Worm (Caenorhabditis elegans) whole organism, L4 larva: ENCODE results near the gene Y38C1AA.1.
A peak's percentile ranks its signal among the peaks of the same experiment; 100 is the strongest.

Experiments used
- F10B5.3 ChIP-seq: sonication (generic microtip); optimal IDR thresholded peaks from 2 replicates; lab custom pipeline; 2016; ENCODE audit warnings: mild to moderate bottlenecking, missing genetic modification characterization, missing compliant biosample characterization
- F26F4.8 ChIP-seq: fragments of 200-800 bp; sonication (Bioruptor generic); conservative IDR thresholded peaks from 2 replicates; pipeline ENCODE4 v1.3.6; 2022; ENCODE audit warnings: missing genetic modification characterization, missing compliant biosample characterization
- R02D3.7 ChIP-seq: fragments of 150-350 bp; sonication (generic microtip); optimal IDR thresholded peaks from 3 replicates; lab custom pipeline; 2014; ENCODE audit warnings: missing biosample characterization, missing genetic modification characterization
- T26A8.4 ChIP-seq: fragments of 200-800 bp; sonication (Bioruptor generic); IDR thresholded peaks from 2 replicates; pipeline ENCODE4 v1.3.6; 2022; ENCODE audit warnings: missing genetic modification characterization, missing compliant biosample characterization
- Y105C5A.15 ChIP-seq: fragments of 200-800 bp; sonication (Bioruptor generic); IDR thresholded peaks from 2 replicates; pipeline ENCODE4 v1.3.6; 2022; ENCODE audit warnings: missing genetic modification characterization, missing compliant biosample characterization
- Y48G9A.11 ChIP-seq: fragments of 200-800 bp; sonication (Bioruptor generic); IDR thresholded peaks from 2 replicates; pipeline ENCODE4 v1.3.6; 2022; ENCODE audit warnings: missing genetic modification reagents, missing genetic modification characterization, missing compliant biosample characterization
- aha-1 ChIP-seq: fragments of 150-350 bp; peaks from one replicate; lab custom pipeline; 2014; ENCODE audit warnings: missing biosample characterization, missing genetic modification characterization
- ama-1 ChIP-seq: fragments of 150-350 bp; optimal IDR thresholded peaks from 2 replicates; lab custom pipeline; 2014; ENCODE audit warnings: inconsistent platforms, mixed read lengths
- ceh-20 ChIP-seq: fragments of 200-800 bp; sonication (Bioruptor generic); IDR thresholded peaks from 2 replicates; pipeline ENCODE4 v1.3.6; 2022; ENCODE audit warnings: missing genetic modification reagents, missing genetic modification characterization, missing compliant biosample characterization
- ceh-32 ChIP-seq: sonication (generic microtip); optimal IDR thresholded peaks from 2 replicates; lab custom pipeline; 2016; ENCODE audit warnings: mild to moderate bottlenecking, missing genetic modification characterization, missing compliant biosample characterization; ENCODE audit not compliant: poor library complexity
- ceh-44 ChIP-seq: fragments of 200-800 bp; sonication (Bioruptor generic); IDR thresholded peaks from 2 replicates; pipeline ENCODE4 v1.3.6; 2022; ENCODE audit warnings: missing genetic modification reagents, missing genetic modification characterization, missing compliant biosample characterization
- ceh-62 ChIP-seq: sonication (generic microtip); optimal IDR thresholded peaks from 2 replicates; lab custom pipeline; 2017; ENCODE audit warnings: missing biosample characterization, missing genetic modification characterization
- daf-16 ChIP-seq, 3 experiments: sonication (generic microtip); optimal IDR thresholded peaks; 2 replicates each; lab custom pipeline; 2016 to 2017; ENCODE audit warnings: missing genetic modification characterization in 3 of 3, missing genetic modification reagents in 3 of 3, mild to moderate bottlenecking in 2 of 3, missing compliant biosample characterization in 2 of 3, missing biosample characterization in 1 of 3, moderate library complexity in 1 of 3
- dmd-6 ChIP-seq: fragments of 200-800 bp; sonication (Bioruptor generic); IDR thresholded peaks from 2 replicates; pipeline ENCODE4 v1.3.6; 2022; ENCODE audit warnings: missing genetic modification reagents, missing genetic modification characterization, missing compliant biosample characterization
- duxl-1 ChIP-seq: sonication (generic microtip); optimal IDR thresholded peaks from 2 replicates; lab custom pipeline; 2016; ENCODE audit warnings: mild to moderate bottlenecking, missing genetic modification characterization, moderate library complexity, missing compliant biosample characterization; ENCODE audit not compliant: poor library complexity
- dve-1 ChIP-seq: sonication (generic microtip); optimal IDR thresholded peaks from 2 replicates; lab custom pipeline; 2017; ENCODE audit warnings: antibody characterized with exemption, mild to moderate bottlenecking, missing genetic modification characterization, missing compliant biosample characterization; ENCODE audit not compliant: insufficient read depth
- fos-1 ChIP-seq: fragments of 150-350 bp; optimal IDR thresholded peaks from 2 replicates; lab custom pipeline; 2014; ENCODE audit warnings: missing biosample characterization, missing genetic modification characterization
- hlh-11 ChIP-seq: fragments of 200-800 bp; sonication (Bioruptor generic); optimal IDR thresholded peaks from 2 replicates; lab custom pipeline; 2018; ENCODE audit warnings: mild to moderate bottlenecking, missing genetic modification characterization, missing compliant biosample characterization
- mdl-1 ChIP-seq, 2 experiments: fragments of 150-350 bp in 1 of 2; sonication (generic microtip) in 1 of 2; optimal IDR thresholded peaks; 2 replicates each; lab custom pipeline; 2014 to 2017; ENCODE audit warnings: missing biosample characterization in 2 of 2, missing genetic modification characterization in 2 of 2
- nhr-11 ChIP-seq: fragments of 150-350 bp; optimal IDR thresholded peaks from 2 replicates; lab custom pipeline; 2014; ENCODE audit warnings: missing biosample characterization, missing genetic modification characterization
- nhr-25 ChIP-seq: sonication (generic microtip); optimal IDR thresholded peaks from 2 replicates; lab custom pipeline; 2017; ENCODE audit warnings: missing genetic modification characterization, mild to moderate bottlenecking, missing compliant biosample characterization, antibody characterized with exemption, moderate library complexity, borderline replicate concordance; ENCODE audit not compliant: insufficient read depth
- nhr-41 ChIP-seq: fragments of 200-800 bp; sonication (Bioruptor generic); IDR thresholded peaks from 2 replicates; pipeline ENCODE4 v1.3.6; 2022; ENCODE audit warnings: missing genetic modification reagents, missing genetic modification characterization, missing compliant biosample characterization
- nhr-77 ChIP-seq: fragments of 150-350 bp; optimal IDR thresholded peaks from 2 replicates; lab custom pipeline; 2014; ENCODE audit warnings: missing biosample characterization, missing genetic modification characterization
- php-3 ChIP-seq: fragments of 200-800 bp; sonication (Bioruptor generic); IDR thresholded peaks from 2 replicates; pipeline ENCODE4 v1.3.6; 2022; ENCODE audit warnings: missing genetic modification reagents, missing genetic modification characterization, missing compliant biosample characterization
- pqm-1 ChIP-seq: sonication (generic microtip); optimal IDR thresholded peaks from 2 replicates; lab custom pipeline; 2017; ENCODE audit warnings: missing biosample characterization, missing genetic modification characterization
- rbr-2 ChIP-seq: sonication (generic microtip); optimal IDR thresholded peaks from 2 replicates; lab custom pipeline; 2016; ENCODE audit warnings: missing genotype, missing genetic modification characterization, missing compliant biosample characterization
- skn-1 ChIP-seq: fragments of 150-350 bp; optimal IDR thresholded peaks from 2 replicates; lab custom pipeline; 2014; ENCODE audit warnings: missing biosample characterization, missing genetic modification characterization
- snpc-1.2 ChIP-seq: fragments of 200-800 bp; sonication (Bioruptor generic); IDR thresholded peaks from 2 replicates; pipeline ENCODE4 v1.3.6; 2022; ENCODE audit warnings: missing genetic modification reagents, missing genetic modification characterization, missing compliant biosample characterization
- spr-1 ChIP-seq: sonication (generic microtip); optimal IDR thresholded peaks from 2 replicates; lab custom pipeline; 2016; ENCODE audit warnings: mild to moderate bottlenecking, missing genetic modification characterization, missing compliant biosample characterization
- spr-3 ChIP-seq: fragments of 200-800 bp; sonication (Bioruptor generic); optimal IDR thresholded peaks from 2 replicates; lab custom pipeline; 2018; ENCODE audit warnings: mild to moderate bottlenecking, missing genetic modification characterization, missing compliant biosample characterization
- tag-97 ChIP-seq: fragments of 200-800 bp; sonication (Bioruptor generic); IDR thresholded peaks from 2 replicates; pipeline ENCODE4 v1.3.6; 2022; ENCODE audit warnings: missing genetic modification characterization, missing compliant biosample characterization
- tra-1 ChIP-seq: fragments of 200-800 bp; sonication (Bioruptor generic); IDR thresholded peaks from 2 replicates; pipeline ENCODE4 v1.3.6; 2022; ENCODE audit warnings: missing genetic modification reagents, missing genetic modification characterization, missing compliant biosample characterization
- unc-39 ChIP-seq: sonication (generic microtip); optimal IDR thresholded peaks from 2 replicates; lab custom pipeline; 2017; ENCODE audit warnings: missing biosample characterization, missing genetic modification characterization
- unc-62 ChIP-seq, 3 experiments: fragments of 150-350 bp in 1 of 3; sonication (generic microtip); optimal IDR thresholded peaks in 2 of 3; peaks in 1 of 3; 1 replicate in 1 of 3; 2 replicates in 2 of 3; lab custom pipeline; 2014 to 2017; ENCODE audit warnings: missing biosample characterization in 3 of 3, missing genetic modification characterization in 3 of 3, missing genetic modification reagents in 3 of 3, missing genotype in 1 of 3
- vab-7 ChIP-seq: fragments of 200-800 bp; sonication (Bioruptor generic); IDR thresholded peaks from 2 replicates; pipeline ENCODE4 v1.3.6; 2022; ENCODE audit warnings: missing genetic modification reagents, missing genetic modification characterization, missing compliant biosample characterization
- zag-1 ChIP-seq: fragments of 150-350 bp; optimal IDR thresholded peaks from 2 replicates; lab custom pipeline; 2014; ENCODE audit warnings: missing biosample characterization, missing genetic modification characterization
- zip-11 ChIP-seq: fragments of 200-800 bp; sonication (Bioruptor generic); IDR thresholded peaks from 2 replicates; pipeline ENCODE4 v1.3.6; 2022; ENCODE audit warnings: missing genetic modification characterization, missing compliant biosample characterization
- zip-2 ChIP-seq: fragments of 150-350 bp; optimal IDR thresholded peaks from 2 replicates; lab custom pipeline; 2014; ENCODE audit warnings: missing biosample characterization, missing genetic modification characterization

Gene Y38C1AA.1

ce11 chrIV:179700-180099 is 28.3 kb upstream of the Y38C1AA.1 start:
- TF ChIP-seq mdl-1 (tag; optimal IDR thresholded peaks at IDR 0.05; lab: Kevin White, UChicago) (no peak), nhr-25 (tag; lab: Kevin White, UChicago) (no peak), snpc-1.2 (GFP tag; lab: Robert Waterston, UW) (no peak), R02D3.7 (tag; lab: Kevin White, UChicago) (no peak), dmd-6 (no peak), zip-2 (tag; lab: Kevin White, UChicago) (no peak), skn-1 (tag; lab: Kevin White, UChicago) (no peak), nhr-77 (tag; lab: Kevin White, UChicago) (no peak), unc-62 (GFP tag; optimal IDR thresholded peaks at IDR 0.05 in 1 of 2; lab: Kevin White, UChicago) (no peak), unc-62 (tag; optimal IDR thresholded peaks at IDR 0.05; lab: Kevin White, UChicago) (no peak), zag-1 (tag; lab: Kevin White, UChicago) (no peak), Y48G9A.11 (GFP tag; lab: Robert Waterston, UW) (no peak), F26F4.8 (GFP tag; lab: Robert Waterston, UW) (no peak), Y105C5A.15 (GFP tag; lab: Robert Waterston, UW) (no peak), nhr-41 (GFP tag; lab: Robert Waterston, UW) (no peak), spr-3 (GFP tag; lab: Kevin White, UChicago) (no peak), T26A8.4 (GFP tag; lab: Robert Waterston, UW) (no peak)

- TF ChIP-seq ceh-20 (GFP tag; lab: Robert Waterston, UW) (no peak), aha-1 (peak; percentile 59)
Observed at ce11 chrIV:183519-183918, 24.5 kb upstream of the Y38C1AA.1 start.

ce11 chrIV:184184-184583 is 23.8 kb upstream of the Y38C1AA.1 start, which contains the start of gene pnc-1:
Gene pnc-1, plus strand, starts transcription at chrIV:184484.
- TF ChIP-seq fos-1: no peak
- TF ChIP-seq unc-62 (GFP tag; optimal IDR thresholded peaks at IDR 0.05 in 1 of 2; lab: Kevin White, UChicago): peak in 1 of 2 experiments; percentile 63
- no peak for TF ChIP-seq unc-62 (tag; optimal IDR thresholded peaks at IDR 0.05; lab: Kevin White, UChicago)
- TF ChIP-seq tra-1 (GFP tag; lab: Robert Waterston, UW): no peak

ce11 chrIV:186110-186509 is 21.9 kb upstream of the Y38C1AA.1 start:
- TF ChIP-seq aha-1 (peak; percentile 5), daf-16 (GFP tag; optimal IDR thresholded peaks at IDR 0.05; lab: Kevin White, UChicago) (no peak), daf-16 (tag; optimal IDR thresholded peaks at IDR 0.05; lab: Kevin White, UChicago) (no peak), spr-3 (GFP tag; lab: Kevin White, UChicago) (no peak), spr-1 (no peak), ceh-20 (GFP tag; lab: Robert Waterston, UW) (no peak), F10B5.3 (tag; lab: Kevin White, UChicago) (no peak), rbr-2 (tag; lab: Kevin White, UChicago) (peak; percentile 13), nhr-11 (tag; lab: Kevin White, UChicago) (peak; percentile 31)

- no peak for TF ChIP-seq ceh-32 (tag; lab: Kevin White, UChicago)
- peak; percentile 8 for TF ChIP-seq pqm-1 (tag; lab: Kevin White, UChicago)
- no peak for TF ChIP-seq ceh-62 (tag; lab: Kevin White, UChicago)
- TF ChIP-seq aha-1: peak; percentile 10
- no peak for TF ChIP-seq nhr-11 (tag; lab: Kevin White, UChicago)
- TF ChIP-seq ama-1 (lab: Kevin White, UChicago): no peak
- peak; percentile 3 for TF ChIP-seq dve-1
- TF ChIP-seq hlh-11 (tag; lab: Kevin White, UChicago): peak; percentile 57
- TF ChIP-seq daf-16 (GFP tag; optimal IDR thresholded peaks at IDR 0.05; lab: Kevin White, UChicago): no peak
- peak; percentile 23 for TF ChIP-seq daf-16 (tag; optimal IDR thresholded peaks at IDR 0.05; lab: Kevin White, UChicago)
- TF ChIP-seq php-3 (GFP tag; lab: Robert Waterston, UW): peak; percentile 52
- TF ChIP-seq zip-11 (GFP tag; lab: Robert Waterston, UW): no peak
- no peak for TF ChIP-seq ceh-44
- no peak for TF ChIP-seq F26F4.8 (GFP tag; lab: Robert Waterston, UW)
- TF ChIP-seq unc-62 (GFP tag; optimal IDR thresholded peaks at IDR 0.05 in 1 of 2; lab: Kevin White, UChicago): peak in 1 of 2 experiments; percentile 25
- TF ChIP-seq unc-62 (tag; optimal IDR thresholded peaks at IDR 0.05; lab: Kevin White, UChicago): no peak
- TF ChIP-seq unc-39 (tag; lab: Kevin White, UChicago): no peak
- peak; percentile 67; the same call in 1 of the 2 replicates for TF ChIP-seq dmd-6
- TF ChIP-seq fos-1: no peak
- 0 out of 2 replicates have a peak, but pooled peaks have one; percentile 43 for TF ChIP-seq nhr-41 (GFP tag; lab: Robert Waterston, UW)
- no peak for TF ChIP-seq tag-97
- no peak for TF ChIP-seq snpc-1.2 (GFP tag; lab: Robert Waterston, UW)
- no peak for TF ChIP-seq duxl-1 (tag; lab: Kevin White, UChicago)
- TF ChIP-seq vab-7 (GFP tag; lab: Robert Waterston, UW): no peak
Observed at ce11 chrIV:187336-187735, 20.6 kb upstream of the Y38C1AA.1 start.
